Worm (Caenorhabditis elegans): Measurements from ENCODE around the gene pqe-1.

DNA sequence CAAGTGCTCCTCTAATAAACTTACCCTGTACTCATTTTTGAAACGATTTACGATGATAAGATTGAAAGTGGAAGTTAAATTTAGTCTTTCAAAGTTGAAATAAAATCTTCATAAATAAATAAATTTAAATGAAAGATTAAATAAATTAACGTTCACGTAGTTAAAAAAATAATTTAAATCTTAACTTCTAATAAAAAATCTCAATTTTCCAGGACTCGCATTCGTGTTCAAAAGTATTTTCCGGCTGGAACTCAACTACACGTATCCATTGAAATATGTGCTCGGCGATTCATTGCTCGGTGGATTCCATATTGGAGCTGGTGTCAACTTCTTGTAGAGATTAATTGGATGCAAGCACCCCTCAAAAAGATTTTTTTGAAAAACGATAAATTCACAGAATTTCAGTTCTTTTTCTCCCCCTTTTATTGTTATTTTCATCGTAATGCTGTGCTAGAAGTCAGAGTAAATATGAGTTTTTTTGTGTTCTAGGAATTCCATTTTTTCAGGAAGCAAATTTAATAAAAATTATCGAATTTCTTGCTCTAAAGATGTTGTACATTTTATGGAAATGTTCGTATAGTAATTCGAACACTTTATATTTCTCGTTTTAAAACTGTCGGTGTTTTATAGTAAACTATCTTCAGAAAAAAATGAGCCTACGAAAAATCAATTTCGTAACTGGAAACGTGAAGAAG is 47.6 kb upstream of the pqe-1 start, which contains the start of the genes C34E10.9 and hap-1:
- TF ChIP-seq lin-15B (tag; optimal IDR thresholded peaks at IDR 0.05) (no peak), elt-2 (tag; optimal IDR thresholded peaks at IDR 0.05) (no peak), ceh-9 (tag; optimal IDR thresholded peaks at IDR 0.05) (no peak), nhr-76 (tag; optimal IDR thresholded peaks at IDR 0.05) (no peak), nfya-1 (tag; optimal IDR thresholded peaks at IDR 0.05; ENCODE audit: insufficient read depth) (no peak), fkh-2 (tag; optimal IDR thresholded peaks at IDR 0.05) (no peak)

All from whole organism, L3 larva.